Worm (Caenorhabditis elegans) whole organism, midembryonic: ENCODE results near the gene fbxc-44.

Experiments
- T22C8.4 ChIP-seq: fragments of 200-800 bp; sonication (Bioruptor generic); IDR thresholded peaks from 2 replicates; pipeline ENCODE4 v1.3.6; 2022; ENCODE audit warnings: missing genetic modification characterization, missing compliant biosample characterization
- cog-1 ChIP-seq: sonication (generic microtip); optimal IDR thresholded peaks from 2 replicates; lab custom pipeline; 2016; ENCODE audit warnings: missing genetic modification characterization, missing compliant biosample characterization
- flt-1 ChIP-seq: fragments of 200-800 bp; sonication (Bioruptor generic); IDR thresholded peaks from 2 replicates; pipeline ENCODE4 v1.3.6; 2022; ENCODE audit warnings: missing genetic modification characterization, missing compliant biosample characterization
- klf-2 ChIP-seq: fragments of 200-800 bp; sonication (Bioruptor generic); conservative IDR thresholded peaks from 2 replicates; pipeline ENCODE4 v1.3.6; 2022; ENCODE audit warnings: missing genetic modification reagents, missing genetic modification characterization, missing compliant biosample characterization
- med-1 ChIP-seq: sonication (generic microtip); optimal IDR thresholded peaks from 2 replicates; lab custom pipeline; 2017; ENCODE audit warnings: missing genetic modification characterization, mild to moderate bottlenecking, missing compliant biosample characterization, antibody characterized with exemption, missing genetic modification reagents; ENCODE audit not compliant: insufficient read depth
- ref-1 ChIP-seq: fragments of 200-800 bp; sonication (Bioruptor generic); conservative IDR thresholded peaks from 2 replicates; pipeline ENCODE4 v1.3.6; 2022; ENCODE audit warnings: missing genetic modification reagents, missing genetic modification characterization, missing compliant biosample characterization
- tab-1 ChIP-seq: fragments of 200-800 bp; sonication (Bioruptor generic); IDR thresholded peaks from 2 replicates; pipeline ENCODE4 v1.3.6; 2022; ENCODE audit warnings: missing genetic modification characterization, missing compliant biosample characterization
- ztf-23 ChIP-seq: fragments of 200-800 bp; sonication (Bioruptor generic); IDR thresholded peaks from 2 replicates; pipeline ENCODE4 v1.3.6; 2022; ENCODE audit warnings: missing genetic modification reagents, missing genetic modification characterization, missing compliant biosample characterization
- ztf-29 ChIP-seq: fragments of 200-800 bp; sonication (Bioruptor generic); IDR thresholded peaks from 2 replicates; pipeline ENCODE4 v1.3.6; 2022; ENCODE audit warnings: missing genetic modification reagents, missing genetic modification characterization, missing compliant biosample characterization

fbxc-44 gene

DNA sequence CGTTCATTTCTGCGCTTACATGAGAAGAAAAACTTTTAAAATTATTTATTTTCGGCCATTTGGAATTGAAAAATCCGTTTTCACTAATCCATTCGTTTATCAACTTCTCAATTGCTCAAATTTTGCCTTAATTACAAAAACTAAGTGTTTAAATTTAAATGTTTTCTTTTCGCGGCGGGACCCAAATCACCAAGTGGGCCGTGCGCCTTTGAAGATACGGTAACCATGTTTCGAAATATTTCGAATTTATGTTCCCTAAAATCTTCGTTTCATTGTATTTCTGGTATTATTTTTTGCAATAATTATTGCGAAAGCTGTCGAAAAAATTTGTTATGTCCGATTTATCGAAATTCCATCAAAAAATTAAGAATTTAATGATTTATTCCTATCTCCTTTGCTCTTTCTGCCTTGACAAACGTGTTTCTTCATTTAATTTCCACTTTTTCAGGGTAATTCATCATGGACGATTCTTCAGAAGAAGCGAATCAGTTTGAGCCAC, 10.9 kb downstream of the fbxc-44 start, which contains the start of gene C16A11.4:
Gene C16A11.4 (plus strand): TSS at position 449 of the 499 bp plus-strand sequence.
- TF ChIP-seq cog-1 (tag; lab: Kevin White, UChicago) (no peak), ref-1 (GFP tag; lab: Robert Waterston, UW) (no peak), ztf-23 (GFP tag; lab: Robert Waterston, UW) (no peak), T22C8.4 (no peak), tab-1 (no peak), ztf-29 (GFP tag; lab: Robert Waterston, UW) (no peak), med-1 (GFP tag; lab: Kevin White, UChicago) (no peak), flt-1 (no peak), klf-2 (GFP tag; lab: Robert Waterston, UW) (no peak)

DNA sequence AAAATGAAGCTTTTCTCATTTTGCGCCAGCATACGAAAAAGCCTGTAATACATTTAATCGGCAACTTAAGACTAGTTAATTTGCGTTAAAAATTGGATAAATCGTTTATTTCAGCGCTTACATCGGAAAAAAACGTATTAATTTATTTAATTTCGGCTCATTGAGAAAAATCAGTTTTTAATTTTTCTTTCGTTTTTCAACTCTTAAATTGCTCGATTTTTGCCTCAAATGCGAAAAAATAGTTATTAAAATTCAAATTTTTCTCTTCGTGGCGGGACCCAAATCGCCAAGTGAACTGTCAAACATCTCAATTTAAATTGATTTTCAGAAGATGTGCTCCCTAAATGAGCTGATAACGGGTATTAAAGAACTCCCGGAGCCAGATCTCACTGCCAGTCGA, 14.6 kb downstream of the fbxc-44 start, which contains the start of gene C16A11.5:
Gene C16A11.5 (plus strand): TSS at position 323 of the 400 bp plus-strand sequence.
- TF ChIP-seq ztf-29 (GFP tag; lab: Robert Waterston, UW): no peak
- TF ChIP-seq cog-1 (tag; lab: Kevin White, UChicago): no peak
- no peak for TF ChIP-seq flt-1
- no peak for TF ChIP-seq ztf-23 (GFP tag; lab: Robert Waterston, UW)

DNA sequence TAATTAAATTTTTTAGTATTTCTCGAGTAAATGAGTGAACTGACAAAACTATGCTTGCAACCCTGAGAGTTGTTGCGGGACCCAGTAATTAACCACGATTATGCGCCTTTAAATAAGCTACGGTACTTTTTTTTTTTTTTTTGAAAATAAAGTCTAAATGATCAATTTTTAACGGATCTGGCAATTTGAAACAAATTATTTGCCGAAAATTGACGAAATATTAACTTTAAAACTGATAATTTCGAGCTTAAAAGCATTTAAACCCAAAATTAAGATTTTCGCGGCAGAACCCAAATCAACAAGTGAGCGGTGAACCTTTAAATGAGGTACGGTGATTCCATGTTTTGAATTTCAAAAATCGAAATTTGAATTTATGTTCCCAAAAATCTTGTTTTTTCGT, 15.1 kb downstream of the fbxc-44 start:
- no peak for TF ChIP-seq ref-1 (GFP tag; lab: Robert Waterston, UW)
- TF ChIP-seq tab-1: no peak
- no peak for TF ChIP-seq ztf-29 (GFP tag; lab: Robert Waterston, UW)
- TF ChIP-seq ztf-23 (GFP tag; lab: Robert Waterston, UW): no peak
- TF ChIP-seq med-1 (GFP tag; lab: Kevin White, UChicago): no peak
- no peak for TF ChIP-seq T22C8.4
- TF ChIP-seq cog-1 (tag; lab: Kevin White, UChicago): no peak
- no peak for TF ChIP-seq klf-2 (GFP tag; lab: Robert Waterston, UW)
- no peak for TF ChIP-seq flt-1

DNA sequence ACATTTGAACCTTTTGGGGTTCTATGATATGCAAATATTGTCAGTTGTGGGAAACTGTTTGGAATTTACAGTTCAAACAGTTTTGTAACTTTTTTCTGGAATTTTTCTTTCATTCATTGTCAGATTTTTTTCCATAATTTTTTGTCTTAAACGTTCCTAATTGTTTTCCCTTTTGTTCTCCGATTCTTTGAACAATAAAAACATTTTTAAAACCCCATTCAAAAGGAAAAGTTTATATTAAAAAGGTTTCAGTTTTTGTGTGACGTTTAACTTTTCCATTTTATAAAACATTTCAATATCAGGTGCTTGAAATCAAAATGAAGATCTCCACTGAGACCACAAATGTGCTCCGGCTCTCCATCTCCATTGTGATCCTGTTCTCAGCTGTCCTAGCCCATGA, 18.5 kb downstream of the fbxc-44 start, which contains the start of gene F31D5.1:
Gene F31D5.1 (plus strand): TSS at position 301 of the 400 bp plus-strand sequence.
- TF ChIP-seq ztf-29 (GFP tag; lab: Robert Waterston, UW) (no peak), tab-1 (no peak), klf-2 (GFP tag; lab: Robert Waterston, UW) (no peak), ztf-23 (GFP tag; lab: Robert Waterston, UW) (no peak)

DNA sequence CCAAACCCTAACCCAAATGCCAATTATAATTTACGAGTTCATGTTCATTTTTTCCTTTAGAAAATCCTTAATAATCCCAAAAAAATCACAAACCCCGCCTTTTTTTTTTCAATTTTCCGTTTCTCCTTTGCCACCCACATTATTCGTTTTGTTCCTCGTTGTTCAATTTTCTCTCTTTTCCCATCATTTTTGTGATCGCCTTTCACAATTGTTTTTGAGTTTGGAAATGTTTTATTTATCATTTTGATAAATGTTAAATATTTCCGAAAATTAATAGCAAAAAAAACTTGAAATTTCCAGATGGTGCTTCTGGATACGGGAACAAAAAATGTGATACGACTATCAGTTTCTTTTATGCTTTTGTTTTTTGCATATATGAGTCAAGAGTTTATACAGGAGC, 22.2 kb downstream of the fbxc-44 start, which contains the start of gene F31D5.2:
Gene F31D5.2 (plus strand): TSS at position 301 of the 400 bp plus-strand sequence.
- TF ChIP-seq T22C8.4: no peak
- TF ChIP-seq ztf-23 (GFP tag; lab: Robert Waterston, UW): no peak
- no peak for TF ChIP-seq tab-1

DNA sequence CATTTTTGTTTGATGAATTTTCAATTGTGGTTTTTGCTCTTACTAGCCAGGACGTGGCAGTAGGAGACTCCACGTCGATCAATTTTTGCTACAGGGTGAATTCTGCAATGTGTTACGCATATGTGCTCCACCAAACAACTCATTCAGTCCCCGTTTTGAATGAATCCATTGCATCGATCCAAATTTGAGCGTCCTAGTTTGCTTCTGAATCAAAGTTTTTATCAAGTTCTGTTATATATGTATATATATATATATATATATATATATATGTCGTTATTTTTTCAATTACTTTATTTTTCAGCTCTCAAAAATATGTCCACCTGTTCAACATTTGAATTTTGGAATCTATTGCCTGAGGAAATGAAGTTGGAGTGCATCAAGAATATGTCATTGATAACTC, 26.4 kb downstream of the fbxc-44 start, which contains the start of gene F31D5.7:
Gene F31D5.7 (plus strand): TSS at position 301 of the 400 bp plus-strand sequence.
- TF ChIP-seq flt-1: no peak
- TF ChIP-seq T22C8.4: no peak
- no peak for TF ChIP-seq tab-1
- TF ChIP-seq klf-2 (GFP tag; lab: Robert Waterston, UW): no peak
- no peak for TF ChIP-seq ztf-29 (GFP tag; lab: Robert Waterston, UW)
- no peak for TF ChIP-seq ztf-23 (GFP tag; lab: Robert Waterston, UW)
- no peak for TF ChIP-seq cog-1 (tag; lab: Kevin White, UChicago)
- TF ChIP-seq med-1 (GFP tag; lab: Kevin White, UChicago): no peak
- TF ChIP-seq ref-1 (GFP tag; lab: Robert Waterston, UW): no peak

DNA sequence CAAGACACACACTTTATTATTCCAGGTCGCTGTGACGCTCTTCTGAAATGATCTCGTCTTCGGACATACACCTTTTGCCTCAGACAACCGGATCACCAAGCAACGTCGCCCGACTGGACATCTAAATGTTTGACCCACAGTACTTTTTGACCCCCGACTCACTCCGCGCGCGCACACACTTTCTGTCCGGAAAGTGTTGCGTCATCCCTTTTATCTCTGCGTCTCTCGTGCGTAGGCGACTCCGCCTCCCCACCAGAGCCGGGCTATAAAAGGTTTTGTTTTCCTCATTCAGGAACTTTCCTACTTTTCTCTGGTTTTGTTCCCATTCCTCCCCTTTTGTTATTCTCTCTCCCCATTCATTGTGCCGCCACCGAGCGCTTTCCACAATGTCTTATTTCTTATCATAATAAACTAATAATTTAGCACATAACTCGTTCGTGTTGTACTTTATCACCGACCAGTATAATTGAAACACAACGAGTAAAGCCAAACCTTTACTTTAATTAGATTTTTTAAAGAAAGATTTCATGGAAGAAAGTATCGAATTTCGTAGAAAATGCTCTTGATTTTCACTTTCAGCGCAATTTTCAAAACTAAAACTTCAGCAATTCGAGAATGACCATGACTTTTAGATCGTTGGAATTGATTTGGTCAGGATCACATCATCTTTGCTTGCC, 28.3 kb downstream of the fbxc-44 start, which contains the start of gene F31D5.6:
Gene F31D5.6 (plus strand): TSS at position 627 of the 677 bp plus-strand sequence.
- TF ChIP-seq ztf-23 (GFP tag; lab: Robert Waterston, UW) (no peak), T22C8.4 (no peak), klf-2 (GFP tag; lab: Robert Waterston, UW) (no peak), med-1 (GFP tag; lab: Kevin White, UChicago) (no peak), flt-1 (no peak), ref-1 (GFP tag; lab: Robert Waterston, UW) (no peak), tab-1 (no peak), ztf-29 (GFP tag; lab: Robert Waterston, UW) (no peak), cog-1 (tag; lab: Kevin White, UChicago) (no peak)

DNA sequence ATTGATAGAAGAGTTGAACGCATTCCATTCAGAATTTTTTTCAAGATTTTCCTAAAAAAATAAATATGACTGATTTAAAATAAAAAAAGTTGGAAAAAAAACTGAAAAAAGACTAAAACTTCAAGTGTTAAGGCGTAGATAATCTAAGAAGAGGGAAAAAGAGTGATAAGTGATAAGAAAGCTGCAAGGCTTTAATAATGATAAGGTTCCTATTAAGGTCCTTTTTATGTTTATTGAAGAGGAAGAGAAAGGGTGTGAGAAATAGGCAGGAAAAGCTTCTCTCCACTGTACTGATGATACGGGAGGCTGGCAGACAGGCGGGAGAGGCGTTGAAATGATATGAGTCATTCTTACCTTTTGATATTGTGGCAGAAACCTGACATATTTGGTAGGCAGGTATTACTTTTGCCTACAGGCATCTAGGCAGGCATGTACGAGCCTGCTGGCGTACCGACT, 33.8 kb downstream of the fbxc-44 start, which contains the start of gene mth-1:
Gene mth-1 (minus strand): TSS at position 51 of the 456 bp plus-strand sequence.
- TF ChIP-seq med-1 (GFP tag; lab: Kevin White, UChicago) (no peak), flt-1 (no peak), ref-1 (GFP tag; lab: Robert Waterston, UW) (no peak), ztf-23 (GFP tag; lab: Robert Waterston, UW) (no peak), cog-1 (tag; lab: Kevin White, UChicago) (no peak), ztf-29 (GFP tag; lab: Robert Waterston, UW) (no peak), klf-2 (GFP tag; lab: Robert Waterston, UW) (no peak), T22C8.4 (no peak), tab-1 (no peak)

DNA sequence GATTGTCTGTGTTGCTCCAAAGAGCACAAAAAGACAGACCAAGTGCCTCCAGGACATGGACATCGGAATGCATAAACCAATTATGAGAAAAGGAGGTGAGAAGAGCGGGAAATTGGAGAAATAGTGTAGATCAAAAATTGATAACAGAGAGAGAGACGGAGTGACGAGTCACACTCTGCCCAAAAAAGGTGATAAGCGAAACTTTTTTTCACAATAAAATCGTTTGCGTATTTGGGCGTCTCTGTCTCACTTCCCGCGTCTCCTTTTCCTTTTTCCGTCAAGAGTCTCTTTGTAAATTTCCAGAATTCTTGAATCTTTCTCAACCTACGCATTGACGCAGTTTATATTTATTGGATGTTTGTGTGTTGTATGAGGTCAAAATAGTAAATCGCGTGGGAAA, 43.4 kb downstream of the fbxc-44 start, which contains the start of gene mth-2:
Gene mth-2 (minus strand): TSS at position 188 of the 400 bp plus-strand sequence.
- TF ChIP-seq T22C8.4 (no peak), klf-2 (GFP tag; lab: Robert Waterston, UW) (no peak), med-1 (GFP tag; lab: Kevin White, UChicago) (no peak), ref-1 (GFP tag; lab: Robert Waterston, UW) (no peak), tab-1 (no peak), ztf-29 (GFP tag; lab: Robert Waterston, UW) (no peak), cog-1 (tag; lab: Kevin White, UChicago) (no peak), ztf-23 (GFP tag; lab: Robert Waterston, UW) (no peak), flt-1 (no peak)
